Fruit fly (Drosophila melanogaster): Measurements from ENCODE around the gene CG17211.
A peak's percentile ranks its signal among the peaks of the same experiment; 100 is the strongest.

The CG17211 gene

DNA sequence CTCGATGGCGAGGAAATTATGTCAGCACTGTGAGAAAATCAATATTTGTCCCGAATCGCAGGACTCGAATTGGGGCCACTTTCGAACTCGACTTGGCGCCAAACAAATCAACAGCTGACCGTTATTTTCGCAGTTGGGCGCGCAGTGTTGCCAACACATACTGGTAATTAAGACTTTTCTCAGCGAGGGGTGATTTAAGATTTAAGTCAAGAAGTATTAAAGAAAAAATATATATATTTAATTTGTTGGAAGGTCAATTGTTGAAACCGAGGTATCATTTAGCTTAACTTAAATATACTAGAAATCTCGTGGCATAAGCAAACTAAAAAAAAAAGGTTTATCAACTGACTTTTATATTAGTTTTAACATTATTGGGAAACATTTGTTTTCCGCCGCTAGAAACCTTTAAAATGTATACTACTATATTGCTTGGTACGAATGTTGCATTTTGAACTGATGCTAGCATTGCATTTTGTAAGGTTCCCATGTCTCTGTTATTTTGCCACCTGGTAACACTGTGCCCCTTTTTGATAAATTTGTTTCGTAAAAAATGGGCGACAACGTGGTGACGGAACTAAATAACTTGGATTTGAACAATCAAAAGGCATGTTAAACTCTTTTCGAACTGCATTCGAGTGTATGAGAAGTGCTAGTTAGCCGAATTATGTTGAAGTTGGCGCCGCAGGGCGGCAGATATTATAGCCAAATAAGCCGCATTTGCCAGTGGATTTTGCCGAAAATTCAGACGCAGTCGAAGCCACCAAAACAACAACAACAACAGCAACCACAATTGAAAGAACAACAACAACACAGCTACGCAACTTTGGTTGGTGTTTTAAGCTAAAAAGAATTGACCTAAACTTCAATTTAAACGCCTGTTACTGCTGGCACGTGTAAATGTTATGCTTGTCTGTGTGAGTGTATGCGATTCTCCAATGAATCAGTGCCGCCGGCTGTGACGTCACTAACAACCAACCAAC is 10.6 kb upstream of the CG17211 start, which contains the start of the genes Patsas and ThrRS (continued):
- TF ChIP-seq nerfin-2 (GFP tag; IDR thresholded peaks at IDR 0.05; ENCODE audit: partially characterized antibody) (no peak), sug (tag; optimal IDR thresholded peaks at IDR 0.05) (peak; percentile 86), h (optimal IDR thresholded peaks at IDR 0.05) (no peak), CG31224 (GFP tag; IDR thresholded peaks at IDR 0.05) (peak; percentile 67), trh (GFP tag; optimal IDR thresholded peaks at IDR 0.05) (peak; percentile 46), Ets97D (GFP tag; optimal IDR thresholded peaks at IDR 0.05) (peak; percentile 79), NFAT (GFP tag; IDR thresholded peaks at IDR 0.05) (peak; percentile 74), trem (tag; optimal IDR thresholded peaks at IDR 0.05) (peak; percentile 73), lbe (GFP tag; optimal IDR thresholded peaks at IDR 0.05) (peak; percentile 49), CG14014 (GFP tag; IDR thresholded peaks at IDR 0.05) (peak; percentile 85), Dll (GFP tag; IDR thresholded peaks at IDR 0.05; ENCODE audit: partially characterized antibody) (0 out of 4 replicates have a peak, but pooled peaks have one; percentile 26), sc (optimal IDR thresholded peaks at IDR 0.05) (no peak), sc (GFP tag; optimal IDR thresholded peaks at IDR 0.05) (peak; percentile 72), twi (tag; optimal IDR thresholded peaks at IDR 0.05) (peak; percentile 79), salm (tag; optimal IDR thresholded peaks at IDR 0.05) (peak; percentile 66), caup (GFP tag; optimal IDR thresholded peaks at IDR 0.05; ENCODE audit: severe bottlenecking) (peak; percentile 86), pnt (GFP tag; optimal IDR thresholded peaks at IDR 0.05) (peak; percentile 71), CG14441 (GFP tag; IDR thresholded peaks at IDR 0.05) (peak; percentile 86), CG17802 (tag; optimal IDR thresholded peaks at IDR 0.05) (peak; percentile 86), CTCF (GFP tag; optimal IDR thresholded peaks at IDR 0.05) (peak; percentile 17), CG15696 (tag; optimal IDR thresholded peaks at IDR 0.05) (peak; percentile 85), gt (GFP tag; IDR thresholded peaks at IDR 0.05) (peak; percentile 53; the same call in 1 of the 2 replicates), al (GFP tag; IDR thresholded peaks at IDR 0.05) (peak; percentile 87), gcm2 (GFP tag; optimal IDR thresholded peaks at IDR 0.05) (peak; percentile 6), vnd (GFP tag; IDR thresholded peaks at IDR 0.05; ENCODE audit: partially characterized antibody) (no peak), CG5245 (GFP tag; optimal IDR thresholded peaks at IDR 0.05) (peak; percentile 76), pfk (GFP tag; optimal IDR thresholded peaks at IDR 0.05) (no peak), CG14667 (GFP tag; IDR thresholded peaks at IDR 0.05) (peak; percentile 81), D19B (GFP tag; optimal IDR thresholded peaks at IDR 0.05) (peak; percentile 72), CG4820 (GFP tag; optimal IDR thresholded peaks at IDR 0.05) (peak; percentile 84), cad (GFP tag; optimal IDR thresholded peaks at IDR 0.05) (no peak), nom (GFP tag; optimal IDR thresholded peaks at IDR 0.05) (peak; percentile 14), dysf (GFP tag; IDR thresholded peaks at IDR 0.05) (peak; percentile 92), Atf3 (GFP tag; optimal IDR thresholded peaks at IDR 0.05) (peak; percentile 73), Optix (GFP tag; IDR thresholded peaks at IDR 0.05) (peak; percentile 53; the same call in 1 of the 3 replicates), CG18619 (GFP tag; optimal IDR thresholded peaks at IDR 0.05) (peak; percentile 80), CG12659 (GFP tag; optimal IDR thresholded peaks at IDR 0.05) (peak; percentile 93), CG17612 (GFP tag; IDR thresholded peaks at IDR 0.05) (peak; percentile 62; the same call in 1 of the 2 replicates), CG10462 (GFP tag; optimal IDR thresholded peaks at IDR 0.05) (peak; percentile 73), wdn (GFP tag; IDR thresholded peaks at IDR 0.05) (peak; percentile 71; the same call in 1 of the 2 replicates), bsh (GFP tag; optimal IDR thresholded peaks at IDR 0.05) (peak in 1 of 2 experiments; percentile 84), chif (GFP tag; optimal IDR thresholded peaks at IDR 0.05) (peak; percentile 45 to 77), cas (GFP tag; IDR thresholded peaks at IDR 0.05) (peak; percentile 69), kah (GFP tag; optimal IDR thresholded peaks at IDR 0.05) (peak; percentile 37), chm (GFP tag; IDR thresholded peaks at IDR 0.05) (peak; percentile 57; the same call in 1 of the 2 replicates), CG10147 (GFP tag; optimal IDR thresholded peaks at IDR 0.05) (peak; percentile 90), grau (tag; optimal IDR thresholded peaks at IDR 0.05) (peak; percentile 87), ems (GFP tag; optimal IDR thresholded peaks at IDR 0.05) (peak; percentile 74), scrt (GFP tag; optimal IDR thresholded peaks at IDR 0.05) (peak; percentile 75)

Data from whole organism, embryonic.